Worm (Caenorhabditis elegans) whole organism, L2 larva: ENCODE results near the gene srx-46.

Experiments used
- aly-2 ChIP-seq: fragments of 150-350 bp; optimal IDR thresholded peaks from 2 replicates; lab custom pipeline; 2014; ENCODE audit warnings: missing biosample characterization, missing genetic modification characterization
- blmp-1 ChIP-seq: sonication (generic microtip); optimal IDR thresholded peaks from 2 replicates; lab custom pipeline; 2017; ENCODE audit warnings: missing genetic modification characterization, mild to moderate bottlenecking, missing compliant biosample characterization, antibody characterized with exemption, moderate library complexity; ENCODE audit not compliant: insufficient read depth
- dmd-4 ChIP-seq: sonication (generic microtip); optimal IDR thresholded peaks from 2 replicates; lab custom pipeline; 2017; ENCODE audit warnings: missing biosample characterization, missing genetic modification characterization
- gmeb-1 ChIP-seq: fragments of 150-350 bp; optimal IDR thresholded peaks from 2 replicates; lab custom pipeline; 2014; ENCODE audit warnings: missing biosample characterization, missing genetic modification characterization
- lsy-2 ChIP-seq, 2 experiments: fragments of 150-350 bp in 1 of 2; sonication (generic microtip) in 1 of 2; optimal IDR thresholded peaks; 2 replicates each; lab custom pipeline; 2014 to 2017; ENCODE audit warnings: missing biosample characterization in 2 of 2, missing genetic modification characterization in 2 of 2
- nhr-77 ChIP-seq: fragments of 150-350 bp; optimal IDR thresholded peaks from 2 replicates; lab custom pipeline; 2014; ENCODE audit warnings: missing biosample characterization, missing genetic modification characterization
- sem-4 ChIP-seq: fragments of 150-350 bp; optimal IDR thresholded peaks from 2 replicates; lab custom pipeline; 2014; ENCODE audit warnings: missing biosample characterization, missing genetic modification reagents, missing genetic modification characterization
- unc-62 ChIP-seq: fragments of 150-350 bp; optimal IDR thresholded peaks from 2 replicates; lab custom pipeline; 2014; ENCODE audit warnings: missing biosample characterization, missing genetic modification reagents, missing genetic modification characterization
- ztf-11 ChIP-seq: sonication (generic microtip); optimal IDR thresholded peaks from 2 replicates; lab custom pipeline; 2017; ENCODE audit warnings: missing biosample characterization, missing genetic modification characterization

ce11 chrV:9340318-9340717 lies 12.7 kb upstream of the srx-46 start:
- TF ChIP-seq sem-4 (tag; lab: Kevin White, UChicago): no peak
- no peak for TF ChIP-seq gmeb-1
- peak in 1 of 2 experiments; percentile 16 for TF ChIP-seq lsy-2 (tag; optimal IDR thresholded peaks at IDR 0.05; lab: Kevin White, UChicago)
- no peak for TF ChIP-seq unc-62 (GFP tag; lab: Kevin White, UChicago)
- TF ChIP-seq blmp-1: no peak
- TF ChIP-seq nhr-77 (tag; lab: Kevin White, UChicago): no peak
- no peak for TF ChIP-seq ztf-11 (tag; lab: Kevin White, UChicago)
- no peak for TF ChIP-seq dmd-4 (tag; lab: Kevin White, UChicago)
- TF ChIP-seq aly-2 (tag; lab: Kevin White, UChicago): no peak
